Worm (Caenorhabditis elegans) whole organism, young adult: Measurements from ENCODE around the gene syf-3.

Source experiments
- B0019.2 ChIP-seq: fragments of 200-800 bp; sonication (Bioruptor generic); conservative IDR thresholded peaks from 2 replicates; pipeline ENCODE4 v1.3.6; 2022; ENCODE audit warnings: missing genetic modification reagents, missing genetic modification characterization, missing compliant biosample characterization
- B0261.1 ChIP-seq: sonication (generic microtip); optimal IDR thresholded peaks from 2 replicates; lab custom pipeline; 2016; ENCODE audit warnings: mild to moderate bottlenecking, missing genetic modification characterization, moderate library complexity, missing compliant biosample characterization
- B0336.3 ChIP-seq: fragments of 200-800 bp; sonication (Bioruptor generic); IDR thresholded peaks from 2 replicates; pipeline ENCODE4 v1.3.6; 2022; ENCODE audit warnings: missing genetic modification characterization, missing compliant biosample characterization
- D2030.7 ChIP-seq: fragments of 200-800 bp; sonication (Bioruptor generic); IDR thresholded peaks from 2 replicates; pipeline ENCODE4 v1.3.6; 2022; ENCODE audit warnings: missing genetic modification reagents, missing genetic modification characterization, missing compliant biosample characterization
- F39B2.1 ChIP-seq: fragments of 200-800 bp; sonication (Bioruptor generic); IDR thresholded peaks from 2 replicates; pipeline ENCODE4 v1.3.6; 2022; ENCODE audit warnings: missing genetic modification reagents, missing genetic modification characterization, missing compliant biosample characterization
- K11D2.4 ChIP-seq: fragments of 200-800 bp; sonication (Bioruptor generic); IDR thresholded peaks from 2 replicates; pipeline ENCODE4 v1.3.6; 2022; ENCODE audit warnings: missing genetic modification reagents, missing genetic modification characterization, missing compliant biosample characterization
- K12H6.12 ChIP-seq: fragments of 200-800 bp; sonication (Bioruptor generic); optimal IDR thresholded peaks from 2 replicates; lab custom pipeline; 2018; ENCODE audit warnings: mild to moderate bottlenecking, missing genetic modification characterization, missing compliant biosample characterization
- T26A5.8 ChIP-seq: sonication (generic microtip); optimal IDR thresholded peaks from 2 replicates; lab custom pipeline; 2016; ENCODE audit warnings: missing genetic modification characterization, missing compliant biosample characterization
- Y53G8AR.9 ChIP-seq: fragments of 200-800 bp; sonication (Bioruptor generic); conservative IDR thresholded peaks from 2 replicates; pipeline ENCODE4 v1.3.6; 2022; ENCODE audit warnings: missing genetic modification reagents, missing genetic modification characterization, missing compliant biosample characterization
- athp-1 ChIP-seq: sonication (generic microtip); optimal IDR thresholded peaks from 2 replicates; lab custom pipeline; 2017; ENCODE audit warnings: mild to moderate bottlenecking, missing genetic modification characterization, missing compliant biosample characterization
- attf-6 ChIP-seq: fragments of 200-800 bp; sonication (Bioruptor generic); IDR thresholded peaks from 2 replicates; pipeline ENCODE4 v1.3.6; 2022; ENCODE audit warnings: missing genetic modification reagents, missing genetic modification characterization, missing compliant biosample characterization
- bed-1 ChIP-seq: fragments of 200-800 bp; sonication (Bioruptor generic); IDR thresholded peaks from 2 replicates; pipeline ENCODE4 v1.3.6; 2022; ENCODE audit warnings: missing genetic modification reagents, missing genetic modification characterization, missing compliant biosample characterization
- cebp-1 ChIP-seq, 2 experiments: fragments of 200-800 bp in 1 of 2; sonication (Bioruptor generic) in 1 of 2; sonication (generic microtip) in 1 of 2; IDR thresholded peaks in 1 of 2; optimal IDR thresholded peaks in 1 of 2; 2 replicates each; pipeline versions ENCODE4 v1.3.6 to Lab custom; 2017 to 2022; ENCODE audit warnings: missing compliant biosample characterization in 2 of 2, missing genetic modification characterization in 2 of 2, mild to moderate bottlenecking in 1 of 2, missing genetic modification reagents in 1 of 2, moderate library complexity in 1 of 2
- ceh-91 ChIP-seq: fragments of 200-800 bp; sonication (Bioruptor generic); IDR thresholded peaks from 2 replicates; pipeline ENCODE4 v1.3.6; 2022; ENCODE audit warnings: missing genetic modification reagents, missing genetic modification characterization, missing compliant biosample characterization
- dox-1 ChIP-seq: fragments of 200-800 bp; sonication (Bioruptor generic); IDR thresholded peaks from 2 replicates; pipeline ENCODE4 v1.3.6; 2022; ENCODE audit warnings: missing genetic modification reagents, missing genetic modification characterization, missing compliant biosample characterization
- efl-1 ChIP-seq: fragments of 150-350 bp; optimal IDR thresholded peaks from 2 replicates; lab custom pipeline; 2014; ENCODE audit warnings: missing biosample characterization, missing genetic modification reagents, missing genetic modification characterization
- egl-18 ChIP-seq: fragments of 200-800 bp; sonication (Bioruptor generic); IDR thresholded peaks from 2 replicates; pipeline ENCODE4 v1.3.6; 2022; ENCODE audit warnings: missing genetic modification reagents, missing genetic modification characterization, missing compliant biosample characterization
- egl-44 ChIP-seq: fragments of 200-800 bp; sonication (Bioruptor generic); IDR thresholded peaks from 2 replicates; pipeline ENCODE4 v1.3.6; 2022; ENCODE audit warnings: missing genetic modification reagents, missing genetic modification characterization, missing compliant biosample characterization
- gei-17 ChIP-seq: fragments of 200-800 bp; sonication (Bioruptor generic); optimal IDR thresholded peaks from 2 replicates; lab custom pipeline; 2018; ENCODE audit warnings: mild to moderate bottlenecking, missing genetic modification characterization, missing compliant biosample characterization
- him-1 ChIP-seq: sonication (generic microtip); optimal IDR thresholded peaks from 2 replicates; lab custom pipeline; 2016; ENCODE audit warnings: missing genotype, missing genetic modification reagents, missing genetic modification characterization, missing compliant biosample characterization
- lin-35 ChIP-seq, 3 experiments: fragments of 150-350 bp in 2 of 3; sonication (generic microtip) in 1 of 3; optimal IDR thresholded peaks; 2 replicates each; lab custom pipeline; 2014 to 2018; ENCODE audit warnings: missing biosample characterization in 3 of 3, missing genetic modification characterization in 3 of 3, missing genetic modification reagents in 3 of 3
- lin-40 ChIP-seq: sonication (generic microtip); optimal IDR thresholded peaks from 2 replicates; lab custom pipeline; 2016; ENCODE audit warnings: missing genetic modification characterization, mild to moderate bottlenecking, missing compliant biosample characterization, missing genotype, missing genetic modification reagents
- lin-54 ChIP-seq: fragments of 200-800 bp; sonication (Bioruptor generic); optimal IDR thresholded peaks from 2 replicates; lab custom pipeline; 2018; ENCODE audit warnings: mild to moderate bottlenecking, missing genetic modification characterization, missing compliant biosample characterization
- lir-1 ChIP-seq: fragments of 200-800 bp; sonication (Bioruptor generic); conservative IDR thresholded peaks from 2 replicates; pipeline ENCODE4 v1.3.6; 2022; ENCODE audit warnings: missing genetic modification reagents, missing genetic modification characterization, missing compliant biosample characterization
- madf-10 ChIP-seq: sonication (generic microtip); optimal IDR thresholded peaks from 2 replicates; lab custom pipeline; 2016; ENCODE audit warnings: mild to moderate bottlenecking, missing genetic modification characterization, missing compliant biosample characterization
- madf-8 ChIP-seq: fragments of 200-800 bp; sonication (Bioruptor generic); conservative IDR thresholded peaks from 2 replicates; pipeline ENCODE4 v1.3.6; 2022; ENCODE audit warnings: missing genetic modification reagents, missing genetic modification characterization, missing compliant biosample characterization
- mcd-1 ChIP-seq: fragments of 200-800 bp; sonication (Bioruptor generic); IDR thresholded peaks from 2 replicates; pipeline ENCODE4 v1.3.6; 2022; ENCODE audit warnings: missing genetic modification reagents, missing genetic modification characterization, missing compliant biosample characterization
- mxl-1 ChIP-seq: sonication (generic microtip); optimal IDR thresholded peaks from 2 replicates; lab custom pipeline; 2016; ENCODE audit warnings: missing genetic modification characterization, missing compliant biosample characterization
- nfyb-1 ChIP-seq: fragments of 200-800 bp; sonication (Bioruptor generic); IDR thresholded peaks from 2 replicates; pipeline ENCODE4 v1.3.6; 2022; ENCODE audit warnings: missing genetic modification reagents, missing genetic modification characterization, missing compliant biosample characterization
- nhr-120 ChIP-seq: fragments of 200-800 bp; sonication (Bioruptor generic); IDR thresholded peaks from 2 replicates; pipeline ENCODE4 v1.3.6; 2022; ENCODE audit warnings: missing genetic modification characterization, missing compliant biosample characterization
- nhr-179 ChIP-seq: sonication (generic microtip); optimal IDR thresholded peaks from 2 replicates; lab custom pipeline; 2016; ENCODE audit warnings: mild to moderate bottlenecking, missing genetic modification characterization, missing compliant biosample characterization
- rpc-1 ChIP-seq, 2 experiments: fragments of 150-350 bp in 1 of 2; sonication (generic microtip) in 1 of 2; optimal IDR thresholded peaks; 2 replicates each; lab custom pipeline; 2014 to 2018; ENCODE audit warnings: missing biosample characterization in 1 of 2, missing genetic modification characterization in 1 of 2, missing genetic modification reagents in 1 of 2, missing genotype in 1 of 2
- sea-2 ChIP-seq: fragments of 200-800 bp; sonication (Bioruptor generic); IDR thresholded peaks from 2 replicates; pipeline ENCODE4 v1.3.6; 2022; ENCODE audit warnings: missing genetic modification characterization, missing compliant biosample characterization
- snpc-4 ChIP-seq, 5 experiments: fragments of 150-350 bp in 1 of 5; sonication (generic microtip) in 4 of 5; optimal IDR thresholded peaks; 2 replicates each; lab custom pipeline; 2014 to 2018; ENCODE audit warnings: missing genetic modification characterization in 5 of 5, missing biosample characterization in 3 of 5, antibody characterized with exemption in 2 of 5, mild to moderate bottlenecking in 2 of 5, missing compliant biosample characterization in 2 of 5, missing genotype in 2 of 5, moderate library complexity in 2 of 5, missing genetic modification reagents in 1 of 5
- somi-1 ChIP-seq: fragments of 200-800 bp; sonication (Bioruptor generic); optimal IDR thresholded peaks from 2 replicates; lab custom pipeline; 2018; ENCODE audit warnings: mild to moderate bottlenecking, missing genetic modification characterization, missing compliant biosample characterization
- zfh-2 ChIP-seq: fragments of 200-800 bp; sonication (Bioruptor generic); conservative IDR thresholded peaks from 2 replicates; pipeline ENCODE4 v1.3.6; 2022; ENCODE audit warnings: missing genetic modification reagents, missing genetic modification characterization, missing compliant biosample characterization
- ztf-22 ChIP-seq: fragments of 200-800 bp; sonication (Bioruptor generic); optimal IDR thresholded peaks from 2 replicates; lab custom pipeline; 2018; ENCODE audit warnings: mild to moderate bottlenecking, missing genetic modification characterization, moderate library complexity, missing compliant biosample characterization
- ztf-25 ChIP-seq: fragments of 200-800 bp; sonication (Bioruptor generic); IDR thresholded peaks from 2 replicates; pipeline ENCODE4 v1.3.6; 2022; ENCODE audit warnings: missing genetic modification reagents, missing genetic modification characterization, missing compliant biosample characterization
- ztf-28 ChIP-seq: fragments of 200-800 bp; sonication (Bioruptor generic); IDR thresholded peaks from 2 replicates; pipeline ENCODE4 v1.3.6; 2022; ENCODE audit warnings: missing genetic modification reagents, missing genetic modification characterization, missing compliant biosample characterization
- ztf-3 ChIP-seq: fragments of 200-800 bp; sonication (Bioruptor generic); optimal IDR thresholded peaks from 2 replicates; lab custom pipeline; 2018; ENCODE audit warnings: mild to moderate bottlenecking, missing genetic modification characterization, missing compliant biosample characterization

The syf-3 gene

DNA sequence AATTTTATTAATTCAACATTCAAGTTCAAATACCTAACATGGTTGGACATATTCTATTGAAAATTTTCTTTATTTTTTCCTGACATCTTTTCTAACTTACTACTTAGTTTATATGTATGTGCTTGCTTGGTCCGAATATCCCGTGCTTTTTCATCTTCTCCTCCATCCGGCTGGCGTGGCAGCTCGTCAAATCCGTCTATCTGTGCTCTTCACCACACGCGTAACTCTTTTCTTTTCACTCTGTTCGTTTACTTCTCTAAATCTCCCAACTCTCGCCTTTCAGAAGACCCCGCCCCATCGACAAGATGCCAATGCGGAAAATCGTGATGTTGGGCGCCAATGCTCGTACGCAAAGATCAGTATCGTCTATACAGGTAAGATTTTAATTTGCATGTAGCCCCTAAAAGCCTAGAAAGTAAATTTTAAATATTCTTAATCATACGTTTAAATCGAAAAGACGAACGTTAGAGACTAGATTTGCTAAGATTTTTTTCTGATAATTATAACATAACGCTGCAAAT, 24.9 kb downstream of the syf-3 start:
- TF ChIP-seq cebp-1 (GFP tag; IDR thresholded peaks at IDR 0.05; lab: Robert Waterston, UW) (no peak), cebp-1 (tag; optimal IDR thresholded peaks at IDR 0.05; lab: Kevin White, UChicago) (no peak), lin-35 (GFP tag; optimal IDR thresholded peaks at IDR 0.05; lab: Kevin White, UChicago) (peak in 1 of 3 experiments; percentile 18), madf-10 (tag; lab: Kevin White, UChicago) (no peak), mxl-1 (no peak), K12H6.12 (tag; lab: Kevin White, UChicago) (peak; percentile 13)
- TF ChIP-seq, all 124 proteins: peak for 2

DNA sequence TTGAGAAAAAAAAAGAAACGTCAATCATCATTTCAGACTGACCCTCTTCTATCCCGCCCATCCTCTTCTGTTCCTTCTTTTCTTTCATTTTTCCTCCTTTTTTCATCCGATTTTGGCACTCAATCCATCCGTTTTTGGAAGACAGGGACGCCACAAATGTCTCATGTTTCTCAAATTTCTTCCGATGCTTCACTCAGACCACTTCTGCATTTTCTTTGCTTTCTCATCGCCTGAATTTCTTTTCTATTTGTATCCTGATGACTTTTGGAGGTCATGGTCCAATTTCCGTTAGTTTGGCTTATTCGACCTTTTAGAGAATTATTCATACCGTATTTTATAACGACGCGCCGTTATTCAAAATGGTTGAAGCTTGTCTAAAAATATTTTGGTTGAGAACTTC, 32.8 kb downstream of the syf-3 start:
- TF ChIP-seq bed-1 (GFP tag; lab: Robert Waterston, UW) (no peak), attf-6 (no peak), F39B2.1 (GFP tag; lab: Robert Waterston, UW) (no peak), athp-1 (tag; lab: Kevin White, UChicago) (no peak), D2030.7 (GFP tag; lab: Robert Waterston, UW) (no peak), B0336.3 (GFP tag; lab: Robert Waterston, UW) (no peak), mxl-1 (no peak), egl-18 (no peak), T26A5.8 (no peak), sea-2 (GFP tag; lab: Robert Waterston, UW) (no peak), madf-8 (GFP tag; lab: Robert Waterston, UW) (no peak), ztf-3 (GFP tag; lab: Kevin White, UChicago) (no peak), lir-1 (GFP tag; lab: Robert Waterston, UW) (no peak), rpc-1 (optimal IDR thresholded peaks at IDR 0.05; lab: Kevin White, UChicago) (no peak), rpc-1 (tag; optimal IDR thresholded peaks at IDR 0.05; lab: Kevin White, UChicago) (no peak), mcd-1 (GFP tag; lab: Robert Waterston, UW) (no peak)

- TF ChIP-seq Y53G8AR.9 (no peak), lin-35 (GFP tag; optimal IDR thresholded peaks at IDR 0.05; lab: Kevin White, UChicago) (no peak), nfyb-1 (GFP tag; lab: Robert Waterston, UW) (no peak), madf-8 (GFP tag; lab: Robert Waterston, UW) (no peak), B0019.2 (no peak), nhr-120 (GFP tag; lab: Robert Waterston, UW) (no peak), efl-1 (GFP tag; lab: Kevin White, UChicago) (no peak), snpc-4 (GFP tag; optimal IDR thresholded peaks at IDR 0.05; lab: Kevin White, UChicago) (no peak), snpc-4 (tag; optimal IDR thresholded peaks at IDR 0.05; lab: Kevin White, UChicago) (no peak), lin-40 (tag; lab: Kevin White, UChicago) (no peak), gei-17 (GFP tag; lab: Kevin White, UChicago) (no peak), zfh-2 (GFP tag; lab: Robert Waterston, UW) (no peak), madf-10 (tag; lab: Kevin White, UChicago) (no peak), ztf-22 (GFP tag; lab: Kevin White, UChicago) (no peak)
Observed at ce11 chrV:5973713-5974112, 33.9 kb downstream of the syf-3 start.

- no peak for TF ChIP-seq mxl-1
- TF ChIP-seq K11D2.4: no peak
- no peak for TF ChIP-seq lin-54 (GFP tag; lab: Kevin White, UChicago)
- TF ChIP-seq somi-1 (GFP tag; lab: Kevin White, UChicago): no peak
- no peak for TF ChIP-seq ztf-28 (GFP tag; lab: Robert Waterston, UW)
- no peak for TF ChIP-seq nhr-179 (tag; lab: Kevin White, UChicago)
- TF ChIP-seq egl-44 (GFP tag; lab: Robert Waterston, UW): no peak
- TF ChIP-seq B0261.1 (tag; lab: Kevin White, UChicago): no peak
- TF ChIP-seq nhr-120 (GFP tag; lab: Robert Waterston, UW): no peak
- TF ChIP-seq him-1: no peak
- TF ChIP-seq ceh-91 (GFP tag; lab: Robert Waterston, UW): no peak
- TF ChIP-seq ztf-25: no peak
- TF ChIP-seq dox-1 (GFP tag; lab: Robert Waterston, UW): no peak
- TF ChIP-seq, all 124 proteins: peak for 0
Observed at ce11 chrV:5975724-5976123, 35.9 kb downstream of the syf-3 start, which contains the start of gene acy-2. TSS of gene acy-2 (plus strand) at chrV:5976024.
